Fruit fly (Drosophila melanogaster) Kc167 (cell line): ENCODE measurements around the gene CG17124.

Experiments
- Myc ChIP-seq: fragments of >200 bp; optimal IDR thresholded peaks from 2 replicates; lab custom pipeline; 2017; ENCODE audit warnings: missing external identifiers
- Sin3A ChIP-seq: fragments of >200 bp; optimal IDR thresholded peaks from 2 replicates; lab custom pipeline; 2018; ENCODE audit warnings: missing external identifiers
- h ChIP-seq: fragments of >200 bp; optimal IDR thresholded peaks from 3 replicates; lab custom pipeline; 2018; ENCODE audit warnings: missing external identifiers
- insv ChIP-seq: fragments of >200 bp; optimal IDR thresholded peaks from 3 replicates; lab custom pipeline; 2018; ENCODE audit warnings: missing external identifiers
- psq ChIP-seq: fragments of >200 bp; optimal IDR thresholded peaks from 2 replicates; lab custom pipeline; 2017; ENCODE audit warnings: missing external identifiers
- ttk ChIP-seq: sonication (Bioruptor generic); optimal IDR thresholded peaks from 2 replicates; lab custom pipeline; 2017; ENCODE audit warnings: missing external identifiers

CG17124 gene

dm6 chr2L:10706267-10706666 is 49.9 kb downstream of the CG17124 start:
- TF ChIP-seq Myc (lab: Kevin White, UChicago), result no peak
- TF ChIP-seq psq, result no peak
- no peak for TF ChIP-seq Sin3A (lab: Kevin White, UChicago)
- no peak for TF ChIP-seq insv (lab: Kevin White, UChicago)
- no peak for TF ChIP-seq h (lab: Kevin White, UChicago)
- TF ChIP-seq ttk (lab: Kevin White, UChicago), result no peak

DNA sequence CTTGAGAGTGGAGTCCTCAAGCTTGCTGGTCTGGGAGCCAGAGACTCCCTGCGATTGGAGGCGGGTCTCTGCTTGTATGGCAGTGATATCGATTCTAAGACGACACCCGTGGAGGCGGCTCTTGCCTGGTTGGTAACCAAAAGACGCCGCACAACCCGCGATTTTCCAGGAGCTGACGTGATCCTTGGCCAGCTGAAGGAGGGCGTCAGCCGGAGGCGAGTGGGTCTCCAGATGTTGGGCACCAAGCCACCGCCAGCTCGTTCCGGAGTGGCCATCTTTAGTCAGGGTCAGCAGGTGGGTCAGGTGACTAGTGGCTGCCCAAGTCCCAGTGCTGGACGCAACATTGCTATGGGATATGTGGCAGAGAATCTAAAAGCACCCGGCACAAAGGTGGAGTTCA is 51.7 kb downstream of the CG17124 start:
- TF ChIP-seq h (lab: Kevin White, UChicago) (no peak), Myc (lab: Kevin White, UChicago) (no peak), ttk (lab: Kevin White, UChicago) (no peak), psq (no peak), Sin3A (lab: Kevin White, UChicago) (no peak), insv (lab: Kevin White, UChicago) (no peak)

- TF ChIP-seq psq, result no peak
- no peak for TF ChIP-seq Sin3A (lab: Kevin White, UChicago)
- no peak for TF ChIP-seq Myc (lab: Kevin White, UChicago)
- TF ChIP-seq h (lab: Kevin White, UChicago), result no peak
- no peak for TF ChIP-seq insv (lab: Kevin White, UChicago)
- TF ChIP-seq ttk (lab: Kevin White, UChicago), result no peak
Measured at dm6 chr2L:10703281-10703680, 52.8 kb downstream of the CG17124 start, which contains the start of gene CG6415. Gene CG6415 (plus strand): TSS chr2L:10703621.

dm6 chr2L:10701499-10702062 is 54.5 kb downstream of the CG17124 start, which contains the start of gene Lip1:
Gene Lip1 (minus strand): TSS chr2L:10701544.
- TF ChIP-seq Myc (lab: Kevin White, UChicago), result no peak
- no peak for TF ChIP-seq ttk (lab: Kevin White, UChicago)
- no peak for TF ChIP-seq psq
- no peak for TF ChIP-seq Sin3A (lab: Kevin White, UChicago)
- no peak for TF ChIP-seq h (lab: Kevin White, UChicago)
- TF ChIP-seq insv (lab: Kevin White, UChicago), result no peak

DNA sequence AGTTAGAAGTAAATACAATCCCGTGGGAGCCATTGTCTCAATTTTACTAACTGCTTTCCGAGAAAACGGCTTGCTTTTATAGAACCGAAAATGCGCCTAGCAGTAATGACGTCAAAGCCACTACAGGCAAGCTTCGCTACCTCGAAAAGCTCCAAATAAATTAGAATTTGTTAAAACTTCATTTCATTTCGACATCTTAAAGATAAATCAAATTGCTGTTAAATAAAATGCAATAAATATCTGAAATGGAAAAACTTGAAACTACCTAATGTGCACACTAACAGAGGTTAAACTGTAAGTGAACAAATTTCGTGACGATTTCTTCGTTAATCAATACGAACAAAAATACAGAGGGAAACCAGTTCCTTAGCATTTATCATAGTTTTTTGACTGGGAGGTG is 58.1 kb downstream of the CG17124 start, which contains the start of gene CG7300:
Gene CG7300 (minus strand): TSS at position 52 of the 400 bp plus-strand sequence.
- no peak for TF ChIP-seq insv (lab: Kevin White, UChicago)
- TF ChIP-seq Myc (lab: Kevin White, UChicago), result no peak
- TF ChIP-seq h (lab: Kevin White, UChicago), result no peak
